Fruit fly (Drosophila melanogaster): ENCODE measurements around the gene Mcr.
A peak's percentile ranks its signal among the peaks of the same experiment; 100 is the strongest.

Gene Mcr

dm6 chr2L:8030693-8031210 is 52.0 kb downstream of the Mcr start, which contains the start of gene Cka:
Gene Cka, plus strand, starts transcription at chr2L:8030721.
- no peak for TF ChIP-seq ovo (GFP tag; optimal IDR thresholded peaks at IDR 0.05)
- peak; percentile 4 for TF ChIP-seq CG33017 (tag; optimal IDR thresholded peaks at IDR 0.05)
- TF ChIP-seq Mnt (GFP tag; optimal IDR thresholded peaks at IDR 0.05) = peak; percentile 65
- no peak for TF ChIP-seq Crg-1 (GFP tag; optimal IDR thresholded peaks at IDR 0.05)
- no peak for TF ChIP-seq CG7101 (tag; optimal IDR thresholded peaks at IDR 0.05)
- no peak for TF ChIP-seq kay (GFP tag; ENCODE audit: borderline replicate concordance)
- peak; percentile 39 for TF ChIP-seq tj (GFP tag; optimal IDR thresholded peaks at IDR 0.05)
- peak; percentile 32 for TF ChIP-seq bab1 (GFP tag; optimal IDR thresholded peaks at IDR 0.05)
- TF ChIP-seq pad (GFP tag; optimal IDR thresholded peaks at IDR 0.05) = peak; percentile 64
- no peak for TF ChIP-seq CG5204 (GFP tag; optimal IDR thresholded peaks at IDR 0.05)
- TF ChIP-seq CG11617 (GFP tag; optimal IDR thresholded peaks at IDR 0.05) = peak; percentile 12
- peak; percentile 57 for TF ChIP-seq CG14711 (tag; optimal IDR thresholded peaks at IDR 0.05)
- peak; percentile 41 for TF ChIP-seq CG12768 (GFP tag; optimal IDR thresholded peaks at IDR 0.05)
- peak; percentile 30 for TF ChIP-seq cic (GFP tag; optimal IDR thresholded peaks at IDR 0.05)

- no peak for TF ChIP-seq CG14711 (tag; optimal IDR thresholded peaks at IDR 0.05)
Measured at dm6 chr2L:8030102-8030501, 52.7 kb downstream of the Mcr start.

dm6 chr2L:8029160-8029852 is 53.5 kb downstream of the Mcr start, which contains the start of gene baf:
Gene baf, plus strand, starts transcription at chr2L:8029462.
- peak; percentile 40 for TF ChIP-seq Mnt (GFP tag; optimal IDR thresholded peaks at IDR 0.05)
- TF ChIP-seq cic (GFP tag; optimal IDR thresholded peaks at IDR 0.05) = peak; percentile 40
- TF ChIP-seq pad (GFP tag; optimal IDR thresholded peaks at IDR 0.05) = no peak

dm6 chr2L:8024325-8024724 is 58.5 kb downstream of the Mcr start:
- TF ChIP-seq bab1 (GFP tag; optimal IDR thresholded peaks at IDR 0.05) (no peak), Mnt (GFP tag; optimal IDR thresholded peaks at IDR 0.05) (no peak), tj (GFP tag; optimal IDR thresholded peaks at IDR 0.05) (no peak), CG5204 (GFP tag; optimal IDR thresholded peaks at IDR 0.05) (no peak), Clk (GFP tag; optimal IDR thresholded peaks at IDR 0.05) (no peak), CG7045 (GFP tag; optimal IDR thresholded peaks at IDR 0.05) (no peak), CG11617 (GFP tag; optimal IDR thresholded peaks at IDR 0.05) (no peak), kay (GFP tag; ENCODE audit: borderline replicate concordance) (no peak), CG7101 (tag; optimal IDR thresholded peaks at IDR 0.05) (no peak), pad (GFP tag; optimal IDR thresholded peaks at IDR 0.05) (no peak)
